Fruit fly (Drosophila melanogaster) whole organism, prepupa: ENCODE measurements around the gene Atac2.

Experiments
- Blimp-1 ChIP-seq: fragments of 200-800 bp; sonication (Bioruptor generic); optimal IDR thresholded peaks from 3 replicates; lab custom pipeline; 2017; ENCODE audit warnings: missing biosample characterization, missing genetic modification characterization, mild to moderate bottlenecking, moderate library complexity, missing genetic modification reagents
- CG10631 ChIP-seq: fragments of 200-800 bp; sonication (Bioruptor generic); optimal IDR thresholded peaks from 2 replicates; lab custom pipeline; 2016; ENCODE audit warnings: missing biosample characterization, missing genetic modification characterization
- CG1621 ChIP-seq: fragments of 200-800 bp; sonication (Bioruptor generic); optimal IDR thresholded peaks from 3 replicates; lab custom pipeline; 2018; ENCODE audit warnings: missing biosample characterization, mild to moderate bottlenecking, missing genetic modification characterization
- CG16779 ChIP-seq: fragments of 200-800 bp; sonication (Bioruptor generic); optimal IDR thresholded peaks from 3 replicates; lab custom pipeline; 2017; ENCODE audit warnings: missing biosample characterization, mild to moderate bottlenecking, missing genetic modification characterization
- CG31627 ChIP-seq: fragments of 200-800 bp; sonication (Bioruptor generic); optimal IDR thresholded peaks from 3 replicates; lab custom pipeline; 2016; ENCODE audit warnings: missing biosample characterization, missing genetic modification characterization
- CG32006 ChIP-seq: fragments of 200-800 bp; sonication (Bioruptor generic); optimal IDR thresholded peaks from 3 replicates; lab custom pipeline; 2017; ENCODE audit warnings: missing biosample characterization, mild to moderate bottlenecking, missing genetic modification characterization
- CG3919 ChIP-seq: fragments of 200-800 bp; sonication (Bioruptor generic); optimal IDR thresholded peaks from 3 replicates; lab custom pipeline; 2016; ENCODE audit warnings: missing biosample characterization, missing genetic modification characterization
- CG4318 ChIP-seq: fragments of 200-800 bp; sonication (Bioruptor generic); optimal IDR thresholded peaks from 3 replicates; lab custom pipeline; 2017; ENCODE audit warnings: missing biosample characterization, mild to moderate bottlenecking, missing genetic modification characterization
- CG6163 ChIP-seq: fragments of 200-800 bp; sonication (Bioruptor generic); IDR thresholded peaks from 3 replicates; pipeline ENCODE4 v1.3.6; 2022; ENCODE audit warnings: missing biosample characterization, missing genetic modification characterization
- CG6276 ChIP-seq: fragments of 200-800 bp; sonication (Bioruptor generic); optimal IDR thresholded peaks from 2 replicates; lab custom pipeline; 2017; ENCODE audit warnings: missing biosample characterization, mild to moderate bottlenecking, missing genetic modification characterization
- CG6792 ChIP-seq: fragments of 200-800 bp; sonication (Bioruptor generic); optimal IDR thresholded peaks from 3 replicates; lab custom pipeline; 2016; ENCODE audit warnings: missing biosample characterization, missing genetic modification characterization
- CG6808 ChIP-seq: fragments of 200-800 bp; sonication (Bioruptor generic); optimal IDR thresholded peaks from 3 replicates; lab custom pipeline; 2017; ENCODE audit warnings: missing biosample characterization, missing genetic modification characterization, mild to moderate bottlenecking, moderate library complexity, missing genetic modification reagents
- CG8119 ChIP-seq: fragments of 200-800 bp; sonication (Bioruptor generic); IDR thresholded peaks from 3 replicates; pipeline ENCODE4 v1.3.6; 2022; ENCODE audit warnings: missing biosample characterization, missing genetic modification characterization
- CG8319 ChIP-seq: fragments of 200-800 bp; sonication (Bioruptor generic); optimal IDR thresholded peaks from 3 replicates; lab custom pipeline; 2016; ENCODE audit warnings: missing biosample characterization, missing genetic modification characterization
- CG8632 ChIP-seq: fragments of 200-800 bp; sonication (Bioruptor generic); optimal IDR thresholded peaks from 3 replicates; lab custom pipeline; 2016; ENCODE audit warnings: missing biosample characterization, missing genetic modification characterization
- CG9139 ChIP-seq: fragments of 200-800 bp; sonication (Bioruptor generic); optimal IDR thresholded peaks from 3 replicates; lab custom pipeline; 2017; ENCODE audit warnings: missing biosample characterization, mild to moderate bottlenecking, missing genetic modification characterization
- Eip75B ChIP-seq: fragments of 200-800 bp; sonication (Bioruptor generic); optimal IDR thresholded peaks from 3 replicates; lab custom pipeline; 2016; ENCODE audit warnings: missing biosample characterization, missing genetic modification characterization
- Eip78C ChIP-seq: fragments of 200-800 bp; sonication (Bioruptor generic); peaks from one replicate; lab custom pipeline; 2016; ENCODE audit warnings: missing biosample characterization, missing genetic modification characterization
- Ets21C ChIP-seq: fragments of 200-800 bp; sonication (Bioruptor generic); optimal IDR thresholded peaks from 3 replicates; lab custom pipeline; 2016; ENCODE audit warnings: missing biosample characterization, missing genetic modification characterization
- Ets96B ChIP-seq: fragments of 200-800 bp; optimal IDR thresholded peaks from 2 replicates; lab custom pipeline; 2019; ENCODE audit warnings: missing biosample characterization, mild to moderate bottlenecking, missing genetic modification characterization, moderate library complexity
- Gug ChIP-seq: fragments of 200-800 bp; sonication (Bioruptor generic); IDR thresholded peaks from 2 replicates; pipeline ENCODE4 v1.3.6; 2022; ENCODE audit warnings: missing biosample characterization, missing genetic modification characterization
- Hr38 ChIP-seq: sonication (Bioruptor generic); optimal IDR thresholded peaks from 2 replicates; lab custom pipeline; 2016; ENCODE audit warnings: missing biosample characterization, missing genetic modification characterization
- Met ChIP-seq: fragments of 200-800 bp; sonication (Bioruptor generic); optimal IDR thresholded peaks from 3 replicates; lab custom pipeline; 2016; ENCODE audit warnings: missing biosample characterization, missing genetic modification characterization
- Smox ChIP-seq: fragments of 200-800 bp; sonication (Bioruptor generic); optimal IDR thresholded peaks from 3 replicates; lab custom pipeline; 2016; ENCODE audit warnings: missing biosample characterization, missing genetic modification characterization
- Sox102F ChIP-seq: fragments of 200-800 bp; sonication (Bioruptor generic); optimal IDR thresholded peaks from 2 replicates; lab custom pipeline; 2016; ENCODE audit warnings: missing biosample characterization, mild to moderate bottlenecking, missing genetic modification characterization
- achi ChIP-seq: fragments of 200-800 bp; sonication (Bioruptor generic); optimal IDR thresholded peaks from 3 replicates; lab custom pipeline; 2016; ENCODE audit warnings: missing biosample characterization, missing genetic modification characterization
- acj6 ChIP-seq: fragments of 200-800 bp; sonication (Bioruptor generic); optimal IDR thresholded peaks from 3 replicates; lab custom pipeline; 2016; ENCODE audit warnings: missing biosample characterization, missing genetic modification characterization
- dac ChIP-seq: fragments of 200-800 bp; sonication (Bioruptor generic); optimal IDR thresholded peaks from 2 replicates; lab custom pipeline; 2017; ENCODE audit warnings: missing biosample characterization, mild to moderate bottlenecking, missing genetic modification characterization
- dsx ChIP-seq: fragments of 200-800 bp; optimal IDR thresholded peaks from 3 replicates; lab custom pipeline; 2019; ENCODE audit warnings: missing biosample characterization, mild to moderate bottlenecking, missing genetic modification characterization, moderate library complexity; ENCODE audit not compliant: poor library complexity, severe bottlenecking
- eg ChIP-seq: fragments of 200-800 bp; sonication (Bioruptor generic); IDR thresholded peaks from 3 replicates; pipeline ENCODE4 v1.3.6; 2022; ENCODE audit warnings: missing biosample characterization, missing genetic modification characterization
- esn ChIP-seq: fragments of 200-800 bp; sonication (Bioruptor generic); optimal IDR thresholded peaks from 2 replicates; lab custom pipeline; 2016; ENCODE audit warnings: missing biosample characterization, mild to moderate bottlenecking, missing genetic modification characterization, moderate library complexity
- fkh ChIP-seq: fragments of 200-800 bp; sonication (Bioruptor generic); optimal IDR thresholded peaks from 3 replicates; lab custom pipeline; 2017; ENCODE audit warnings: missing biosample characterization, mild to moderate bottlenecking, missing genetic modification characterization, moderate library complexity
- net ChIP-seq: fragments of 200-800 bp; sonication (Bioruptor generic); optimal IDR thresholded peaks from 3 replicates; lab custom pipeline; 2016; ENCODE audit warnings: missing biosample characterization, missing genetic modification characterization
- pdm3 ChIP-seq: fragments of 200-800 bp; sonication (Bioruptor generic); optimal IDR thresholded peaks from 3 replicates; lab custom pipeline; 2016; ENCODE audit warnings: missing biosample characterization, missing genetic modification characterization
- spab ChIP-seq: fragments of 200-800 bp; sonication (Bioruptor generic); optimal IDR thresholded peaks from 2 replicates; lab custom pipeline; 2017; ENCODE audit warnings: missing biosample characterization, mild to moderate bottlenecking, missing genetic modification characterization, missing genetic modification reagents
- svp ChIP-seq: fragments of 200-800 bp; sonication (Bioruptor generic); peaks from one replicate; lab custom pipeline; 2016; ENCODE audit warnings: missing biosample characterization, missing genetic modification characterization
- topi ChIP-seq: fragments of 200-800 bp; sonication (Bioruptor generic); optimal IDR thresholded peaks from 3 replicates; lab custom pipeline; 2016; ENCODE audit warnings: missing biosample characterization, missing genetic modification characterization
- vri ChIP-seq: fragments of 200-800 bp; sonication (Bioruptor generic); optimal IDR thresholded peaks from 3 replicates; lab custom pipeline; 2016; ENCODE audit warnings: missing biosample characterization, mild to moderate bottlenecking, missing genetic modification characterization

Atac2 gene

DNA sequence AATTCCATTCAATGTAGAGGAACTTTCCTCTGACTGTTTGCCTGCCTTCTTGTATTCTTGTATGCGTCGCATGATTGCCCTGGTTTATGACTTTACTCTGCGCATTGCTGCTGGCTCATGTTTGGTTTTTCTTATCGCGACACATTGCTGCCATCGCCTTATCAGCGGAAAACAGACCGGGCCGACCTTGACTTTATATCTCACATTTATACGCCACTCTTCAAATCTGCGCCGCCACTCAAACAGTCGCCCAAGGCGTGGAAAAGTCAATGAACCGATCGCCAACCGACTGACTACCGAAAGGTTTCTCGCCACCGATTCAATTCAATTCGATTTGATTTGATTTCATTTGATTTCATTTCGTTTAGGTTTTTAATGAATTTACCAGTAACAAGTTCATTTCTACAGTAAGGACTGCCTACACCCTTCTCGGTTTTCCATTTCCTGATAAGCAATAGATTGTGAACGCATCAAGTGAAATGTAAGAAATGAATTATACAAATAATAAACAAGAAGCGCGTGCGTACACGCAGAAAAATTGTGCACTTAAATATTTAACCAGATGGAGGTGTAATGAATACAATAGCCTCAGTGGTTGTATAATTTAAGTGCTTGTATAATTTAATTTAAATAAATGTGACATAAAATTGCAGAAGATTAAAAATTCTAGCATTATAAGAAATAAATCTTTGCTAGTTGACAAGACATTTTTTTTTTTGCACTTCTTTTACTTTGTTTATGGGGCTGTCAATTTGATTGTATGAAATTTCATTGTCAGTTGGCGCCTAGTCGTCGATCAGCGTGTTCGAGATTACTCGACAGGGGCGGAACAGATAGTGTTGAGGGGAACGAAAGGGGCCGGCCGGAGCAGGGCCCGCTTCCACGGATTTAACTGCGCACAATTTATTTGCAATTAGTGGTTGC, 45.6 kb downstream of the Atac2 start (continued):
- TF ChIP-seq Eip78C (peak; percentile 82), CG4318 (GFP tag; lab: Kevin White, UChicago) (no peak), CG6808 (peak; percentile 26), CG1621 (peak; percentile 43), svp (GFP tag; lab: Kevin White, UChicago) (peak; percentile 72), Gug (GFP tag; lab: Robert Waterston, UW) (peak; percentile 43; the same call in 1 of the 2 replicates), Eip75B (GFP tag; lab: Kevin White, UChicago) (peak; percentile 44), Ets96B (tag; lab: Kevin White, UChicago) (peak; percentile 72), achi (GFP tag; lab: Kevin White, UChicago) (peak; percentile 36), CG6276 (GFP tag; lab: Kevin White, UChicago) (no peak), dsx (peak; percentile 57), CG10631 (GFP tag; lab: Kevin White, UChicago) (peak; percentile 56), CG8119 (GFP tag; lab: Robert Waterston, UW) (no peak), CG6163 (GFP tag; lab: Robert Waterston, UW) (peak; percentile 54; the same call in 1 of the 3 replicates), CG32006 (GFP tag; lab: Kevin White, UChicago) (peak; percentile 66), CG31627 (peak; percentile 1), CG6792 (peak; percentile 61), CG8632 (GFP tag; lab: Kevin White, UChicago) (peak; percentile 48), esn (GFP tag; lab: Kevin White, UChicago) (peak; percentile 29), Met (GFP tag; lab: Kevin White, UChicago) (peak; percentile 56), Hr38 (GFP tag; lab: Kevin White, UChicago) (no peak), CG8319 (GFP tag; lab: Kevin White, UChicago) (no peak), Sox102F (GFP tag; lab: Kevin White, UChicago) (peak; percentile 28), vri (GFP tag; lab: Kevin White, UChicago) (peak; percentile 18), net (GFP tag; lab: Kevin White, UChicago) (no peak), Smox (peak; percentile 43), fkh (peak; percentile 45), Ets21C (GFP tag; lab: Kevin White, UChicago) (no peak), topi (GFP tag; lab: Kevin White, UChicago) (peak; percentile 28), CG16779 (tag; lab: Kevin White, UChicago) (peak; percentile 40), CG9139 (GFP tag; lab: Kevin White, UChicago) (no peak), Blimp-1 (GFP tag; lab: Kevin White, UChicago) (no peak)

DNA sequence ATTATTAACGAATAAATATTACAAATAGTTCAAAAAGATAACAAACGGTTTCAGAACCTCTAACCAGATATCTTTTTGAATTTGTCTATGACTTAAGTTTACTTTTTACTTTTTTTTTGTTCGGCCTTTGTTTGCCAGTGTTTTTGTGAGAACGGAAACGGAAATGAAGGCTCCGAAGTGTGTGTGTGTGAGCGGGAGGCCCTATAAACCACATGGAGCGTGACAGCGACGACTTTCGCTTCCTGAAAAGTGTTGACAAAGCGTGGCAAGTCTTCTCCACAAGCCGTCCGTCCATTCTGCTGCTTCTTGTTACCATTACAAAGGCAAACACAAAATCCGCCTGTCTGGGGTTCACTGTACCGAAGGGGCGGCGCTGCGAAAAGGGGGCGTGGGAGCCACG, 47.6 kb downstream of the Atac2 start:
- TF ChIP-seq fkh (peak; percentile 31), CG31627 (no peak), Eip78C (peak; percentile 7), Hr38 (GFP tag; lab: Kevin White, UChicago) (no peak), CG3919 (GFP tag; lab: Kevin White, UChicago) (peak; percentile 12)

dm6 chr2L:18563991-18564390, 48.1 kb downstream of the Atac2 start:
- no peak for TF ChIP-seq CG10631 (GFP tag; lab: Kevin White, UChicago)
- TF ChIP-seq net (GFP tag; lab: Kevin White, UChicago) = no peak
- no peak for TF ChIP-seq eg (GFP tag; lab: Robert Waterston, UW)
- TF ChIP-seq dsx = no peak
- TF ChIP-seq CG1621 = no peak
- TF ChIP-seq CG4318 (GFP tag; lab: Kevin White, UChicago) = no peak
- no peak for TF ChIP-seq acj6 (GFP tag; lab: Kevin White, UChicago)
- TF ChIP-seq Smox = no peak
- TF ChIP-seq Gug (GFP tag; lab: Robert Waterston, UW) = no peak
- TF ChIP-seq dac = no peak
- TF ChIP-seq pdm3 (GFP tag; lab: Kevin White, UChicago) = no peak
- TF ChIP-seq spab (GFP tag; lab: Kevin White, UChicago) = no peak
- TF ChIP-seq topi (GFP tag; lab: Kevin White, UChicago) = no peak
